Worm (Caenorhabditis elegans) whole organism, young adult: Measurements from ENCODE around the gene H41C03.1.

Experiments used
- D2030.7 ChIP-seq: fragments of 200-800 bp; sonication (Bioruptor generic); IDR thresholded peaks from 2 replicates; pipeline ENCODE4 v1.3.6; 2022; ENCODE audit warnings: missing genetic modification reagents, missing genetic modification characterization, missing compliant biosample characterization
- F22D6.2 ChIP-seq: sonication (generic microtip); optimal IDR thresholded peaks from 2 replicates; lab custom pipeline; 2016; ENCODE audit warnings: mild to moderate bottlenecking, missing genetic modification characterization, missing compliant biosample characterization
- F37B4.10 ChIP-seq: fragments of 200-800 bp; sonication (Bioruptor generic); IDR thresholded peaks from 2 replicates; pipeline ENCODE4 v1.3.6; 2022; ENCODE audit warnings: missing genetic modification characterization, missing compliant biosample characterization
- T07F8.4 ChIP-seq: sonication (generic microtip); optimal IDR thresholded peaks from 2 replicates; lab custom pipeline; 2016; ENCODE audit warnings: mild to moderate bottlenecking, missing genetic modification characterization, moderate library complexity, missing compliant biosample characterization
- Y53G8AR.9 ChIP-seq: fragments of 200-800 bp; sonication (Bioruptor generic); conservative IDR thresholded peaks from 2 replicates; pipeline ENCODE4 v1.3.6; 2022; ENCODE audit warnings: missing genetic modification reagents, missing genetic modification characterization, missing compliant biosample characterization
- Y56A3A.18 ChIP-seq: fragments of 200-800 bp; sonication (Bioruptor generic); IDR thresholded peaks from 2 replicates; pipeline ENCODE4 v1.3.6; 2022; ENCODE audit warnings: missing genetic modification reagents, missing genetic modification characterization, missing compliant biosample characterization
- athp-1 ChIP-seq: sonication (generic microtip); optimal IDR thresholded peaks from 2 replicates; lab custom pipeline; 2017; ENCODE audit warnings: mild to moderate bottlenecking, missing genetic modification characterization, missing compliant biosample characterization
- bed-1 ChIP-seq: fragments of 200-800 bp; sonication (Bioruptor generic); IDR thresholded peaks from 2 replicates; pipeline ENCODE4 v1.3.6; 2022; ENCODE audit warnings: missing genetic modification reagents, missing genetic modification characterization, missing compliant biosample characterization
- ceh-40 ChIP-seq: fragments of 200-800 bp; sonication (Bioruptor generic); IDR thresholded peaks from 2 replicates; pipeline ENCODE4 v1.3.6; 2022; ENCODE audit warnings: missing genetic modification characterization, missing compliant biosample characterization
- ceh-79 ChIP-seq: sonication (generic microtip); optimal IDR thresholded peaks from 2 replicates; lab custom pipeline; 2017; ENCODE audit warnings: mild to moderate bottlenecking, missing genetic modification characterization, missing compliant biosample characterization
- dox-1 ChIP-seq: fragments of 200-800 bp; sonication (Bioruptor generic); IDR thresholded peaks from 2 replicates; pipeline ENCODE4 v1.3.6; 2022; ENCODE audit warnings: missing genetic modification reagents, missing genetic modification characterization, missing compliant biosample characterization
- egl-44 ChIP-seq: fragments of 200-800 bp; sonication (Bioruptor generic); IDR thresholded peaks from 2 replicates; pipeline ENCODE4 v1.3.6; 2022; ENCODE audit warnings: missing genetic modification reagents, missing genetic modification characterization, missing compliant biosample characterization
- egrh-3 ChIP-seq: fragments of 200-800 bp; sonication (Bioruptor generic); IDR thresholded peaks from 2 replicates; pipeline ENCODE4 v1.3.6; 2022; ENCODE audit warnings: missing genetic modification reagents, missing genetic modification characterization, missing compliant biosample characterization
- ets-4 ChIP-seq: fragments of 200-800 bp; sonication (Bioruptor generic); optimal IDR thresholded peaks from 2 replicates; lab custom pipeline; 2018; ENCODE audit warnings: mild to moderate bottlenecking, missing genetic modification characterization, missing compliant biosample characterization
- fkh-3 ChIP-seq: sonication (generic microtip); optimal IDR thresholded peaks from 2 replicates; lab custom pipeline; 2016; ENCODE audit warnings: mild to moderate bottlenecking, missing genetic modification characterization, missing compliant biosample characterization
- hmg-20 ChIP-seq: fragments of 200-800 bp; sonication (Bioruptor generic); IDR thresholded peaks from 2 replicates; pipeline ENCODE4 v1.3.6; 2022; ENCODE audit warnings: missing genetic modification reagents, missing genetic modification characterization, missing compliant biosample characterization
- hrde-1 ChIP-seq: sonication (generic microtip); optimal IDR thresholded peaks from 2 replicates; lab custom pipeline; 2016; ENCODE audit warnings: missing genetic modification characterization, mild to moderate bottlenecking, missing compliant biosample characterization, moderate library complexity, missing genotype, missing genetic modification reagents, borderline replicate concordance
- hsf-1 ChIP-seq: fragments of 200-800 bp; sonication (Bioruptor generic); IDR thresholded peaks from 2 replicates; pipeline ENCODE4 v1.3.6; 2022; ENCODE audit warnings: missing genetic modification reagents, missing genetic modification characterization, missing compliant biosample characterization
- lin-26 ChIP-seq: fragments of 200-800 bp; sonication (Bioruptor generic); IDR thresholded peaks from 2 replicates; pipeline ENCODE4 v1.3.6; 2022; ENCODE audit warnings: missing genetic modification reagents, missing genetic modification characterization, missing compliant biosample characterization
- lir-1 ChIP-seq: fragments of 200-800 bp; sonication (Bioruptor generic); conservative IDR thresholded peaks from 2 replicates; pipeline ENCODE4 v1.3.6; 2022; ENCODE audit warnings: missing genetic modification reagents, missing genetic modification characterization, missing compliant biosample characterization
- lsy-27 ChIP-seq: sonication (generic microtip); optimal IDR thresholded peaks from 2 replicates; lab custom pipeline; 2017; ENCODE audit warnings: missing genetic modification characterization, mild to moderate bottlenecking, missing compliant biosample characterization, antibody characterized with exemption, missing genotype, borderline replicate concordance; ENCODE audit not compliant: insufficient read depth
- madf-10 ChIP-seq: sonication (generic microtip); optimal IDR thresholded peaks from 2 replicates; lab custom pipeline; 2016; ENCODE audit warnings: mild to moderate bottlenecking, missing genetic modification characterization, missing compliant biosample characterization
- madf-8 ChIP-seq: fragments of 200-800 bp; sonication (Bioruptor generic); conservative IDR thresholded peaks from 2 replicates; pipeline ENCODE4 v1.3.6; 2022; ENCODE audit warnings: missing genetic modification reagents, missing genetic modification characterization, missing compliant biosample characterization
- nfyb-1 ChIP-seq: fragments of 200-800 bp; sonication (Bioruptor generic); IDR thresholded peaks from 2 replicates; pipeline ENCODE4 v1.3.6; 2022; ENCODE audit warnings: missing genetic modification reagents, missing genetic modification characterization, missing compliant biosample characterization
- nhr-80 ChIP-seq: sonication (generic microtip); optimal IDR thresholded peaks from 2 replicates; lab custom pipeline; 2016; ENCODE audit warnings: missing genetic modification characterization, missing compliant biosample characterization
- snpc-3.4 ChIP-seq: sonication (generic microtip); optimal IDR thresholded peaks from 2 replicates; lab custom pipeline; 2017; ENCODE audit warnings: missing genetic modification characterization, mild to moderate bottlenecking, missing compliant biosample characterization, antibody characterized with exemption, moderate library complexity, missing genotype, missing genetic modification reagents
- snpc-4 ChIP-seq, 5 experiments: fragments of 150-350 bp in 1 of 5; sonication (generic microtip) in 4 of 5; optimal IDR thresholded peaks; 2 replicates each; lab custom pipeline; 2014 to 2018; ENCODE audit warnings: missing genetic modification characterization in 5 of 5, missing biosample characterization in 3 of 5, antibody characterized with exemption in 2 of 5, mild to moderate bottlenecking in 2 of 5, missing compliant biosample characterization in 2 of 5, missing genotype in 2 of 5, moderate library complexity in 2 of 5, missing genetic modification reagents in 1 of 5
- somi-1 ChIP-seq: fragments of 200-800 bp; sonication (Bioruptor generic); optimal IDR thresholded peaks from 2 replicates; lab custom pipeline; 2018; ENCODE audit warnings: mild to moderate bottlenecking, missing genetic modification characterization, missing compliant biosample characterization
- sptf-2 ChIP-seq: fragments of 200-800 bp; sonication (Bioruptor generic); optimal IDR thresholded peaks from 2 replicates; lab custom pipeline; 2018; ENCODE audit warnings: mild to moderate bottlenecking, missing genetic modification characterization, missing compliant biosample characterization
- unc-130 ChIP-seq: sonication (generic microtip); optimal IDR thresholded peaks from 2 replicates; lab custom pipeline; 2016; ENCODE audit warnings: missing genetic modification reagents, missing genetic modification characterization, missing compliant biosample characterization
- unc-62 ChIP-seq: fragments of 150-350 bp; optimal IDR thresholded peaks from 2 replicates; lab custom pipeline; 2014; ENCODE audit warnings: missing biosample characterization, missing genetic modification reagents, missing genetic modification characterization
- zfh-2 ChIP-seq: fragments of 200-800 bp; sonication (Bioruptor generic); conservative IDR thresholded peaks from 2 replicates; pipeline ENCODE4 v1.3.6; 2022; ENCODE audit warnings: missing genetic modification reagents, missing genetic modification characterization, missing compliant biosample characterization
- ztf-18 ChIP-seq: sonication (generic microtip); optimal IDR thresholded peaks from 2 replicates; lab custom pipeline; 2016; ENCODE audit warnings: missing genotype, mild to moderate bottlenecking, missing genetic modification characterization, missing compliant biosample characterization

Gene H41C03.1

ce11 chrII:5828486-5828885 lies 25.7 kb upstream of the H41C03.1 start, which contains the start of gene ZK1248.11:
Gene ZK1248.11, minus strand, starts transcription at chrII:5828586.
- TF ChIP-seq ets-4 (GFP tag; lab: Kevin White, UChicago) (no peak), lin-26 (GFP tag; lab: Robert Waterston, UW) (no peak), zfh-2 (GFP tag; lab: Robert Waterston, UW) (no peak), lsy-27 (tag; lab: Kevin White, UChicago) (no peak), hrde-1 (no peak), ztf-18 (tag; lab: Kevin White, UChicago) (no peak), madf-10 (tag; lab: Kevin White, UChicago) (no peak), ceh-40 (GFP tag; lab: Robert Waterston, UW) (no peak), fkh-3 (no peak), Y56A3A.18 (GFP tag; lab: Robert Waterston, UW) (no peak), nfyb-1 (no peak), unc-62 (GFP tag; lab: Kevin White, UChicago) (no peak), madf-8 (GFP tag; lab: Robert Waterston, UW) (no peak), snpc-4 (GFP tag; optimal IDR thresholded peaks at IDR 0.05; lab: Kevin White, UChicago) (no peak), snpc-4 (tag; optimal IDR thresholded peaks at IDR 0.05; lab: Kevin White, UChicago) (no peak), ceh-79 (tag; lab: Kevin White, UChicago) (no peak), snpc-3.4 (no peak), hsf-1 (GFP tag; lab: Robert Waterston, UW) (no peak), sptf-2 (GFP tag; lab: Kevin White, UChicago) (no peak)

DNA sequence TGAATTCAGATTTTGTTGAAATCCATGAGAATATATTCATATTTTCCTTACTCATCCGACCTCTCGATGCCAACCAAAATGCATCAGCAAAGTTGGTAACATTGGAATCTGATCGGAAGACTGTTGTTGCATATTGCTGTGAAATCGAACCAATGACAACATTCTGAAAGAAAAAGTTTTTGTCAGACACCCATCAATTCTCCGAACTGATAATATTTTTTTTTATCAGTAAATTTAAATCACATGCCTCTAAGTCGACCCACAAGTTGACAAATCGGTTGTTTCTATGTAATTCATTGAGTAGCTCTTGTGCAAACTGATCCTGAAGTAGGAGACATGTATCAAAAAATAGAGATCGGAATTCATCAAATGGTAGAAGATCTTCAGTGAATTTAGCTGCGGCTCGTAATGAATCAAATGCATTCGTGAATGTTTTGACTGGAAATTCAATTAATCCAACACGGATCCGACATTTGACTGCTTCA lies 24.2 kb upstream of the H41C03.1 start, which contains the start of gene col-74:
Gene col-74 (plus strand): TSS at position 435 of the 485 bp plus-strand sequence.
- peak; percentile 23; the same call in 1 of the 2 replicates for TF ChIP-seq dox-1
- TF ChIP-seq ets-4 (GFP tag; lab: Kevin White, UChicago) = no peak
- TF ChIP-seq egl-44 (GFP tag; lab: Robert Waterston, UW) = no peak
- TF ChIP-seq bed-1 (GFP tag; lab: Robert Waterston, UW) = no peak
- TF ChIP-seq hmg-20 (GFP tag; lab: Robert Waterston, UW) = no peak
- TF ChIP-seq nfyb-1 = 0 out of 2 replicates have a peak, but pooled peaks have one; percentile 23
- TF ChIP-seq nhr-80 (tag; lab: Kevin White, UChicago) = peak; percentile 52
- TF ChIP-seq athp-1 = no peak
- TF ChIP-seq Y53G8AR.9 (GFP tag; lab: Robert Waterston, UW) = 0 out of 2 replicates have a peak, but pooled peaks have one; percentile 8
- no peak for TF ChIP-seq D2030.7
- TF ChIP-seq, all 124 proteins: peak for 4

ce11 chrII:5831373-5831772 lies 22.8 kb upstream of the H41C03.1 start:
- TF ChIP-seq lir-1 (GFP tag; lab: Robert Waterston, UW) (no peak), zfh-2 (GFP tag; lab: Robert Waterston, UW) (peak; percentile 82), egrh-3 (GFP tag; lab: Robert Waterston, UW) (peak; percentile 57; the same call in 1 of the 2 replicates)

DNA sequence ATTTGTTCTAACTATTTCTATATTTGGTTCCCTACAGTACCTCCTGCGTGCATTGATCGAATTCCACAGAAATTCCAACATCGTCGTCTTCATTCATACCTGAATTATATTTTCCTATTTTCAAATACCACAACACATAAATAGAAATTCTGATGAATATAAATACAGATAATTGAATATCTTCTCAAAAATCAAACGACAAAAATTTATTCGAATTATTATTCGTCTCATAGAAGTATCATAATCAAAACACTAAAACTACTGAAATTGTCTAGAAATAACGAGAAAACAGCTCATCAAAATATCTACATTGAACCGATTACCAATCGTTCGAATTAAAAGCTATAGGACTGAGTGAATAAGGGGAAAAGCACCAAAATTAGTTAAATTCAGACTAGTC lies 21.1 kb upstream of the H41C03.1 start, which contains the start of gene gtap-1:
Gene gtap-1 (minus strand): TSS at position 101 of the 400 bp plus-strand sequence.
- TF ChIP-seq unc-130 (GFP tag; lab: Kevin White, UChicago) (no peak), F37B4.10 (no peak), lir-1 (GFP tag; lab: Robert Waterston, UW) (no peak), F22D6.2 (no peak), somi-1 (GFP tag; lab: Kevin White, UChicago) (no peak), T07F8.4 (tag; lab: Kevin White, UChicago) (no peak)
